Worm (Caenorhabditis elegans) whole organism, young adult: ENCODE results near the gene dhs-20.
A peak's percentile ranks its signal among the peaks of the same experiment; 100 is the strongest.

Source experiments
- B0019.2 ChIP-seq: fragments of 200-800 bp; sonication (Bioruptor generic); conservative IDR thresholded peaks from 2 replicates; pipeline ENCODE4 v1.3.6; 2022; ENCODE audit warnings: missing genetic modification reagents, missing genetic modification characterization, missing compliant biosample characterization
- B0035.1 ChIP-seq: sonication (generic microtip); optimal IDR thresholded peaks from 2 replicates; lab custom pipeline; 2016; ENCODE audit warnings: missing genetic modification characterization, mild to moderate bottlenecking, missing compliant biosample characterization, missing genotype, missing genetic modification reagents
- B0261.1 ChIP-seq: sonication (generic microtip); optimal IDR thresholded peaks from 2 replicates; lab custom pipeline; 2016; ENCODE audit warnings: mild to moderate bottlenecking, missing genetic modification characterization, moderate library complexity, missing compliant biosample characterization
- B0336.3 ChIP-seq: fragments of 200-800 bp; sonication (Bioruptor generic); IDR thresholded peaks from 2 replicates; pipeline ENCODE4 v1.3.6; 2022; ENCODE audit warnings: missing genetic modification characterization, missing compliant biosample characterization
- C06A6.2 ChIP-seq: fragments of 200-800 bp; sonication (Bioruptor generic); conservative IDR thresholded peaks from 2 replicates; pipeline ENCODE4 v1.3.6; 2022; ENCODE audit warnings: missing genetic modification characterization, missing compliant biosample characterization
- K11D2.4 ChIP-seq: fragments of 200-800 bp; sonication (Bioruptor generic); IDR thresholded peaks from 2 replicates; pipeline ENCODE4 v1.3.6; 2022; ENCODE audit warnings: missing genetic modification reagents, missing genetic modification characterization, missing compliant biosample characterization
- T26A5.8 ChIP-seq: sonication (generic microtip); optimal IDR thresholded peaks from 2 replicates; lab custom pipeline; 2016; ENCODE audit warnings: missing genetic modification characterization, missing compliant biosample characterization
- Y56A3A.18 ChIP-seq: fragments of 200-800 bp; sonication (Bioruptor generic); IDR thresholded peaks from 2 replicates; pipeline ENCODE4 v1.3.6; 2022; ENCODE audit warnings: missing genetic modification reagents, missing genetic modification characterization, missing compliant biosample characterization
- Y67H2A.10 ChIP-seq: fragments of 200-800 bp; sonication (Bioruptor generic); conservative IDR thresholded peaks from 2 replicates; pipeline ENCODE4 v1.3.6; 2022; ENCODE audit warnings: missing genetic modification reagents, missing genetic modification characterization, missing compliant biosample characterization
- aptf-2 ChIP-seq: fragments of 200-800 bp; sonication (Bioruptor generic); conservative IDR thresholded peaks from 2 replicates; pipeline ENCODE4 v1.3.6; 2022; ENCODE audit warnings: missing genetic modification reagents, missing genetic modification characterization, missing compliant biosample characterization
- attf-5 ChIP-seq: fragments of 200-800 bp; sonication (Bioruptor generic); optimal IDR thresholded peaks from 2 replicates; lab custom pipeline; 2018; ENCODE audit warnings: mild to moderate bottlenecking, missing genetic modification characterization, missing compliant biosample characterization
- bed-1 ChIP-seq: fragments of 200-800 bp; sonication (Bioruptor generic); IDR thresholded peaks from 2 replicates; pipeline ENCODE4 v1.3.6; 2022; ENCODE audit warnings: missing genetic modification reagents, missing genetic modification characterization, missing compliant biosample characterization
- cebp-2 ChIP-seq: fragments of 200-800 bp; sonication (Bioruptor generic); IDR thresholded peaks from 2 replicates; pipeline ENCODE4 v1.3.6; 2022; ENCODE audit warnings: missing genetic modification characterization, missing compliant biosample characterization
- ceh-100 ChIP-seq: fragments of 200-800 bp; sonication (Bioruptor generic); IDR thresholded peaks from 2 replicates; pipeline ENCODE4 v1.3.6; 2022; ENCODE audit warnings: missing genetic modification reagents, missing genetic modification characterization, missing compliant biosample characterization
- ceh-27 ChIP-seq: fragments of 200-800 bp; sonication (Bioruptor generic); optimal IDR thresholded peaks from 2 replicates; lab custom pipeline; 2018; ENCODE audit warnings: mild to moderate bottlenecking, missing genetic modification characterization, moderate library complexity, missing compliant biosample characterization
- ceh-40 ChIP-seq: fragments of 200-800 bp; sonication (Bioruptor generic); IDR thresholded peaks from 2 replicates; pipeline ENCODE4 v1.3.6; 2022; ENCODE audit warnings: missing genetic modification characterization, missing compliant biosample characterization
- chd-7 ChIP-seq: sonication (generic microtip); optimal IDR thresholded peaks from 2 replicates; lab custom pipeline; 2016; ENCODE audit warnings: mild to moderate bottlenecking, missing genetic modification characterization, moderate library complexity, missing compliant biosample characterization
- dpff-1 ChIP-seq: sonication (generic microtip); optimal IDR thresholded peaks from 2 replicates; lab custom pipeline; 2017; ENCODE audit warnings: mild to moderate bottlenecking, missing genetic modification characterization, missing compliant biosample characterization
- egrh-3 ChIP-seq: fragments of 200-800 bp; sonication (Bioruptor generic); IDR thresholded peaks from 2 replicates; pipeline ENCODE4 v1.3.6; 2022; ENCODE audit warnings: missing genetic modification reagents, missing genetic modification characterization, missing compliant biosample characterization
- ekl-4 ChIP-seq: fragments of 200-800 bp; sonication (Bioruptor generic); IDR thresholded peaks from 2 replicates; pipeline ENCODE4 v1.3.6; 2022; ENCODE audit warnings: missing genetic modification reagents, missing genetic modification characterization, missing compliant biosample characterization
- ets-4 ChIP-seq: fragments of 200-800 bp; sonication (Bioruptor generic); optimal IDR thresholded peaks from 2 replicates; lab custom pipeline; 2018; ENCODE audit warnings: mild to moderate bottlenecking, missing genetic modification characterization, missing compliant biosample characterization
- gei-17 ChIP-seq: fragments of 200-800 bp; sonication (Bioruptor generic); optimal IDR thresholded peaks from 2 replicates; lab custom pipeline; 2018; ENCODE audit warnings: mild to moderate bottlenecking, missing genetic modification characterization, missing compliant biosample characterization
- him-1 ChIP-seq: sonication (generic microtip); optimal IDR thresholded peaks from 2 replicates; lab custom pipeline; 2016; ENCODE audit warnings: missing genotype, missing genetic modification reagents, missing genetic modification characterization, missing compliant biosample characterization
- hlh-26 ChIP-seq: fragments of 200-800 bp; sonication (Bioruptor generic); conservative IDR thresholded peaks from 2 replicates; pipeline ENCODE4 v1.3.6; 2022; ENCODE audit warnings: missing genetic modification reagents, missing genetic modification characterization, missing compliant biosample characterization
- hmg-20 ChIP-seq: fragments of 200-800 bp; sonication (Bioruptor generic); IDR thresholded peaks from 2 replicates; pipeline ENCODE4 v1.3.6; 2022; ENCODE audit warnings: missing genetic modification reagents, missing genetic modification characterization, missing compliant biosample characterization
- lag-1 ChIP-seq: fragments of 200-800 bp; sonication (Bioruptor generic); IDR thresholded peaks from 2 replicates; pipeline ENCODE4 v1.3.6; 2022; ENCODE audit warnings: missing genetic modification reagents, missing genetic modification characterization, missing compliant biosample characterization
- lin-40 ChIP-seq: sonication (generic microtip); optimal IDR thresholded peaks from 2 replicates; lab custom pipeline; 2016; ENCODE audit warnings: missing genetic modification characterization, mild to moderate bottlenecking, missing compliant biosample characterization, missing genotype, missing genetic modification reagents
- lir-1 ChIP-seq: fragments of 200-800 bp; sonication (Bioruptor generic); conservative IDR thresholded peaks from 2 replicates; pipeline ENCODE4 v1.3.6; 2022; ENCODE audit warnings: missing genetic modification reagents, missing genetic modification characterization, missing compliant biosample characterization
- lsl-1 ChIP-seq: fragments of 200-800 bp; sonication (Bioruptor generic); optimal IDR thresholded peaks from 2 replicates; lab custom pipeline; 2018; ENCODE audit warnings: mild to moderate bottlenecking, missing genetic modification characterization, moderate library complexity, missing compliant biosample characterization
- lsy-27 ChIP-seq: sonication (generic microtip); optimal IDR thresholded peaks from 2 replicates; lab custom pipeline; 2017; ENCODE audit warnings: missing genetic modification characterization, mild to moderate bottlenecking, missing compliant biosample characterization, antibody characterized with exemption, missing genotype, borderline replicate concordance; ENCODE audit not compliant: insufficient read depth
- madf-10 ChIP-seq: sonication (generic microtip); optimal IDR thresholded peaks from 2 replicates; lab custom pipeline; 2016; ENCODE audit warnings: mild to moderate bottlenecking, missing genetic modification characterization, missing compliant biosample characterization
- madf-6 ChIP-seq: fragments of 200-800 bp; sonication (Bioruptor generic); IDR thresholded peaks from 2 replicates; pipeline ENCODE4 v1.3.6; 2022; ENCODE audit warnings: missing genetic modification reagents, missing genetic modification characterization, missing compliant biosample characterization
- mel-28 ChIP-seq: sonication (generic microtip); optimal IDR thresholded peaks from 2 replicates; lab custom pipeline; 2016; ENCODE audit warnings: borderline replicate concordance, mild to moderate bottlenecking, missing genetic modification characterization, missing compliant biosample characterization
- mes-4 ChIP-seq: sonication (generic microtip); optimal IDR thresholded peaks from 2 replicates; lab custom pipeline; 2016; ENCODE audit warnings: missing genotype, missing genetic modification characterization, missing compliant biosample characterization
- nfya-1 ChIP-seq: sonication (generic microtip); optimal IDR thresholded peaks from 2 replicates; lab custom pipeline; 2017; ENCODE audit warnings: antibody characterized with exemption, missing compliant biosample characterization, missing genetic modification characterization, borderline replicate concordance; ENCODE audit not compliant: insufficient read depth
- nfya-2 ChIP-seq: fragments of 200-800 bp; sonication (Bioruptor generic); IDR thresholded peaks from 2 replicates; pipeline ENCODE4 v1.3.6; 2022; ENCODE audit warnings: missing genetic modification reagents, missing genetic modification characterization, missing compliant biosample characterization
- nhr-120 ChIP-seq: fragments of 200-800 bp; sonication (Bioruptor generic); IDR thresholded peaks from 2 replicates; pipeline ENCODE4 v1.3.6; 2022; ENCODE audit warnings: missing genetic modification characterization, missing compliant biosample characterization
- nhr-27 ChIP-seq: fragments of 200-800 bp; sonication (Bioruptor generic); optimal IDR thresholded peaks from 2 replicates; lab custom pipeline; 2018; ENCODE audit warnings: mild to moderate bottlenecking, missing genetic modification characterization, moderate library complexity, missing compliant biosample characterization
- repo-1 ChIP-seq: sonication (generic microtip); optimal IDR thresholded peaks from 2 replicates; lab custom pipeline; 2017; ENCODE audit warnings: mild to moderate bottlenecking, missing genetic modification characterization, missing compliant biosample characterization
- rpc-1 ChIP-seq, 2 experiments: fragments of 150-350 bp in 1 of 2; sonication (generic microtip) in 1 of 2; optimal IDR thresholded peaks; 2 replicates each; lab custom pipeline; 2014 to 2018; ENCODE audit warnings: missing biosample characterization in 1 of 2, missing genetic modification characterization in 1 of 2, missing genetic modification reagents in 1 of 2, missing genotype in 1 of 2
- sea-2 ChIP-seq: fragments of 200-800 bp; sonication (Bioruptor generic); IDR thresholded peaks from 2 replicates; pipeline ENCODE4 v1.3.6; 2022; ENCODE audit warnings: missing genetic modification characterization, missing compliant biosample characterization
- snpc-4 ChIP-seq, 5 experiments: fragments of 150-350 bp in 1 of 5; sonication (generic microtip) in 4 of 5; optimal IDR thresholded peaks; 2 replicates each; lab custom pipeline; 2014 to 2018; ENCODE audit warnings: missing genetic modification characterization in 5 of 5, missing biosample characterization in 3 of 5, antibody characterized with exemption in 2 of 5, mild to moderate bottlenecking in 2 of 5, missing compliant biosample characterization in 2 of 5, missing genotype in 2 of 5, moderate library complexity in 2 of 5, missing genetic modification reagents in 1 of 5
- tbx-9 ChIP-seq: sonication (generic microtip); optimal IDR thresholded peaks from 2 replicates; lab custom pipeline; 2016; ENCODE audit warnings: borderline replicate concordance, missing genetic modification characterization, inconsistent platforms, missing compliant biosample characterization
- unc-62 ChIP-seq: fragments of 150-350 bp; optimal IDR thresholded peaks from 2 replicates; lab custom pipeline; 2014; ENCODE audit warnings: missing biosample characterization, missing genetic modification reagents, missing genetic modification characterization
- xnd-1 ChIP-seq: sonication (generic microtip); optimal IDR thresholded peaks from 2 replicates; lab custom pipeline; 2016; ENCODE audit warnings: missing genotype, missing genetic modification reagents, missing genetic modification characterization, missing compliant biosample characterization
- ztf-18 ChIP-seq: sonication (generic microtip); optimal IDR thresholded peaks from 2 replicates; lab custom pipeline; 2016; ENCODE audit warnings: missing genotype, mild to moderate bottlenecking, missing genetic modification characterization, missing compliant biosample characterization
- ztf-26 ChIP-seq: sonication (generic microtip); optimal IDR thresholded peaks from 2 replicates; lab custom pipeline; 2017; ENCODE audit warnings: missing genetic modification characterization, missing compliant biosample characterization
- ztf-28 ChIP-seq: fragments of 200-800 bp; sonication (Bioruptor generic); IDR thresholded peaks from 2 replicates; pipeline ENCODE4 v1.3.6; 2022; ENCODE audit warnings: missing genetic modification reagents, missing genetic modification characterization, missing compliant biosample characterization
- ztf-3 ChIP-seq: fragments of 200-800 bp; sonication (Bioruptor generic); optimal IDR thresholded peaks from 2 replicates; lab custom pipeline; 2018; ENCODE audit warnings: mild to moderate bottlenecking, missing genetic modification characterization, missing compliant biosample characterization

The dhs-20 gene

DNA sequence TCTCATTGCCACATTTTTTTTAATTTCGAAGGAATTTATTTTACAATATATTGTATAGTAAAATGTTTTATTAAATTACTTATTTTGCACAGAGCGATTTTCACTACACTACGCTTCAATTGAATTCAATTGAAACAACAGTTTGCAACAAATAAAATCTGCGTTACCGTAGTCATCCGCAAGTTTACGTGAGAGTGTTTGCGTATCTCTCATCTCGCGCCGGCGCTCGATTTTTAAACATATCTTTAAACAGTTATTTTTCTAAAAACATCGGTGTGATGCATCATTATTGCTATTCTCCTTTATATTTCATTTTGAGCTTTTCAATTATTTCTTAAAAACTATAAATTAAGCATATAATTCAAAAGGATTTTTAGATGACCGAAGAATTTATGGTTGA is 50.1 kb downstream of the dhs-20 start, which contains the start of gene duo-1:
Gene duo-1, plus strand, starts transcription at position 371 of the 400 bp plus-strand sequence.
- TF ChIP-seq mes-4 (no peak), ceh-27 (GFP tag; lab: Kevin White, UChicago) (no peak), ets-4 (GFP tag; lab: Kevin White, UChicago) (no peak), cebp-2 (GFP tag; lab: Robert Waterston, UW) (no peak), madf-6 (GFP tag; lab: Robert Waterston, UW) (peak; percentile 95), xnd-1 (tag; lab: Kevin White, UChicago) (peak; percentile 86), bed-1 (no peak), chd-7 (no peak), lsl-1 (peak; percentile 80), nhr-27 (no peak), rpc-1 (optimal IDR thresholded peaks at IDR 0.05; lab: Kevin White, UChicago) (no peak), rpc-1 (tag; optimal IDR thresholded peaks at IDR 0.05; lab: Kevin White, UChicago) (no peak), gei-17 (no peak), ekl-4 (GFP tag; lab: Robert Waterston, UW) (0 out of 2 replicates have a peak, but pooled peaks have one; percentile 51), B0261.1 (tag; lab: Kevin White, UChicago) (no peak), nfya-2 (GFP tag; lab: Robert Waterston, UW) (no peak), ztf-26 (tag; lab: Kevin White, UChicago) (no peak), attf-5 (GFP tag; lab: Kevin White, UChicago) (no peak), B0336.3 (no peak), hlh-26 (GFP tag; lab: Robert Waterston, UW) (no peak), B0035.1 (no peak), Y56A3A.18 (GFP tag; lab: Robert Waterston, UW) (no peak), unc-62 (no peak), nfya-1 (no peak), egrh-3 (no peak), K11D2.4 (GFP tag; lab: Robert Waterston, UW) (no peak), hmg-20 (GFP tag; lab: Robert Waterston, UW) (no peak), lag-1 (no peak), B0019.2 (no peak), Y67H2A.10 (GFP tag; lab: Robert Waterston, UW) (no peak), him-1 (peak; percentile 39), ztf-18 (tag; lab: Kevin White, UChicago) (no peak), C06A6.2 (GFP tag; lab: Robert Waterston, UW) (no peak), lsy-27 (tag; lab: Kevin White, UChicago) (no peak), ztf-3 (GFP tag; lab: Kevin White, UChicago) (no peak), ceh-100 (GFP tag; lab: Robert Waterston, UW) (no peak), lir-1 (GFP tag; lab: Robert Waterston, UW) (no peak), dpff-1 (tag; lab: Kevin White, UChicago) (no peak), mel-28 (no peak), tbx-9 (tag; lab: Kevin White, UChicago) (no peak), sea-2 (GFP tag; lab: Robert Waterston, UW) (no peak), ceh-40 (GFP tag; lab: Robert Waterston, UW) (no peak), nhr-120 (GFP tag; lab: Robert Waterston, UW) (no peak), aptf-2 (GFP tag; lab: Robert Waterston, UW) (no peak), snpc-4 (GFP tag; optimal IDR thresholded peaks at IDR 0.05; lab: Kevin White, UChicago) (no peak), snpc-4 (tag; optimal IDR thresholded peaks at IDR 0.05; lab: Kevin White, UChicago) (peak in 1 of 4 experiments; percentile 49), lin-40 (tag; lab: Kevin White, UChicago) (no peak), ztf-28 (GFP tag; lab: Robert Waterston, UW) (no peak), T26A5.8 (tag; lab: Kevin White, UChicago) (no peak), repo-1 (tag; lab: Kevin White, UChicago) (no peak), madf-10 (tag; lab: Kevin White, UChicago) (no peak)
